Worm (Caenorhabditis elegans): Measurements from ENCODE around the gene ssl-1.

Gene ssl-1

ce11 chrIII:12685372-12686298 is 28.7 kb upstream of the ssl-1 start (continued):
- 0 out of 2 replicates have a peak, but pooled peaks have one; percentile 32 for TF ChIP-seq F37B4.10 (GFP tag; IDR thresholded peaks at IDR 0.05)
- TF ChIP-seq madf-6 (GFP tag; IDR thresholded peaks at IDR 0.05) = peak; percentile 30; the same call in 1 of the 2 replicates
- TF ChIP-seq K12H6.12 (tag; optimal IDR thresholded peaks at IDR 0.05) = peak; percentile 4
- no peak for TF ChIP-seq nhr-179 (tag; optimal IDR thresholded peaks at IDR 0.05)
- no peak for TF ChIP-seq Y79H2A.3 (GFP tag; conservative IDR thresholded peaks at IDR 0.05)
- peak; percentile 18 for TF ChIP-seq ama-1 (optimal IDR thresholded peaks at IDR 0.05)
- TF ChIP-seq ama-1 (GFP tag; optimal IDR thresholded peaks at IDR 0.05) = no peak
- no peak for TF ChIP-seq snpc-3.4 (tag; optimal IDR thresholded peaks at IDR 0.05)
- no peak for TF ChIP-seq mcd-1 (GFP tag; IDR thresholded peaks at IDR 0.05)
- no peak for TF ChIP-seq die-1 (tag; optimal IDR thresholded peaks at IDR 0.05)
- TF ChIP-seq cebp-2 (GFP tag; IDR thresholded peaks at IDR 0.05) = 0 out of 2 replicates have a peak, but pooled peaks have one; percentile 14
- no peak for TF ChIP-seq F10E7.11 (tag; optimal IDR thresholded peaks at IDR 0.05)
- TF ChIP-seq Y53F4B.3 (GFP tag; IDR thresholded peaks at IDR 0.05) = no peak
- TF ChIP-seq tlf-1 (GFP tag; optimal IDR thresholded peaks at IDR 0.05) = no peak
- no peak for TF ChIP-seq lir-1 (GFP tag; conservative IDR thresholded peaks at IDR 0.05)
- no peak for TF ChIP-seq F49E8.2 (tag; optimal IDR thresholded peaks at IDR 0.05; ENCODE audit: insufficient read depth)
- no peak for TF ChIP-seq lin-35 (GFP tag; optimal IDR thresholded peaks at IDR 0.05)
- TF ChIP-seq nhr-120 (GFP tag; IDR thresholded peaks at IDR 0.05) = no peak
- 0 out of 2 replicates have a peak, but pooled peaks have one; percentile 21 for TF ChIP-seq egl-18 (GFP tag; IDR thresholded peaks at IDR 0.05)
- no peak for TF ChIP-seq lsy-27 (tag; optimal IDR thresholded peaks at IDR 0.05; ENCODE audit: borderline replicate concordance, insufficient read depth)
- TF ChIP-seq hrde-1 (tag; optimal IDR thresholded peaks at IDR 0.05; ENCODE audit: borderline replicate concordance) = peak; percentile 61
- TF ChIP-seq B0261.1 (tag; optimal IDR thresholded peaks at IDR 0.05) = no peak

ce11 chrIII:12686457-12687250 is 27.7 kb upstream of the ssl-1 start:
- TF ChIP-seq dpl-1 (GFP tag; optimal IDR thresholded peaks at IDR 0.05) (no peak), T07F8.4 (tag; optimal IDR thresholded peaks at IDR 0.05) (no peak), ceh-58 (GFP tag; IDR thresholded peaks at IDR 0.05) (0 out of 2 replicates have a peak, but pooled peaks have one; percentile 65), ets-4 (GFP tag; optimal IDR thresholded peaks at IDR 0.05) (no peak), hmg-20 (GFP tag; IDR thresholded peaks at IDR 0.05) (no peak), sdz-38 (tag; optimal IDR thresholded peaks at IDR 0.05) (no peak), efl-1 (GFP tag; optimal IDR thresholded peaks at IDR 0.05) (no peak), hlh-12 (tag; optimal IDR thresholded peaks at IDR 0.05) (no peak), ztf-28 (GFP tag; IDR thresholded peaks at IDR 0.05) (no peak), B0336.3 (GFP tag; IDR thresholded peaks at IDR 0.05) (peak; percentile 67; the same call in 1 of the 2 replicates), madf-10 (tag; optimal IDR thresholded peaks at IDR 0.05) (no peak), rec-8 (tag; optimal IDR thresholded peaks at IDR 0.05) (no peak), T26A5.8 (tag; optimal IDR thresholded peaks at IDR 0.05) (no peak), lin-40 (tag; optimal IDR thresholded peaks at IDR 0.05) (no peak), Y67H2A.10 (GFP tag; conservative IDR thresholded peaks at IDR 0.05) (no peak), F37B4.10 (GFP tag; IDR thresholded peaks at IDR 0.05) (no peak), pbrm-1 (GFP tag; IDR thresholded peaks at IDR 0.05) (no peak; the same call in 1 of the 2 replicates), F10E7.11 (tag; optimal IDR thresholded peaks at IDR 0.05) (no peak), lsy-27 (tag; optimal IDR thresholded peaks at IDR 0.05; ENCODE audit: borderline replicate concordance, insufficient read depth) (no peak), ztf-25 (GFP tag; IDR thresholded peaks at IDR 0.05) (0 out of 2 replicates have a peak, but pooled peaks have one; percentile 49), madf-3 (GFP tag; IDR thresholded peaks at IDR 0.05) (peak; percentile 92), sea-2 (GFP tag; IDR thresholded peaks at IDR 0.05) (no peak), mcd-1 (GFP tag; IDR thresholded peaks at IDR 0.05) (0 out of 2 replicates have a peak, but pooled peaks have one; percentile 27), egl-44 (GFP tag; IDR thresholded peaks at IDR 0.05) (no peak), ztf-26 (tag; optimal IDR thresholded peaks at IDR 0.05) (no peak), B0261.1 (tag; optimal IDR thresholded peaks at IDR 0.05) (no peak), Y79H2A.3 (GFP tag; conservative IDR thresholded peaks at IDR 0.05) (0 out of 2 replicates have a peak, but pooled peaks have one; percentile 32)

Measured in whole organism, young adult.